Worm (Caenorhabditis elegans): ENCODE measurements around the gene R13A1.10.
"Not testable (repeated sequence)": the region's sequence is repeated elsewhere in the genome, so short reads cannot be mapped to it uniquely, and the experiment has no call there.

Gene R13A1.10

ce11 chrIV:7260587-7260986, 33.6 kb upstream of the R13A1.10 start, which contains the start of gene C06E4.3:
TSS of gene C06E4.3 (plus strand) at chrIV:7260875.
- no peak for TF ChIP-seq sdc-2 (tag; optimal IDR thresholded peaks at IDR 0.05)
- TF ChIP-seq C38D4.7 (GFP tag; optimal IDR thresholded peaks at IDR 0.05) = no peak
- TF ChIP-seq unc-3 (GFP tag; conservative IDR thresholded peaks at IDR 0.05) = no peak
- no peak for TF ChIP-seq unc-3 (tag; optimal IDR thresholded peaks at IDR 0.05)
- TF ChIP-seq hlh-15 (tag; optimal IDR thresholded peaks at IDR 0.05) = no peak
- no peak for TF ChIP-seq ceh-45 (GFP tag; IDR thresholded peaks at IDR 0.05)
- TF ChIP-seq pha-4 (tag; optimal IDR thresholded peaks at IDR 0.05) = no peak
- no peak for TF ChIP-seq ceh-22 (tag; optimal IDR thresholded peaks at IDR 0.05)
- no peak for TF ChIP-seq eyg-1 (tag; optimal IDR thresholded peaks at IDR 0.05)
- TF ChIP-seq rnt-1 (tag; optimal IDR thresholded peaks at IDR 0.05) = no peak
- no peak for TF ChIP-seq sox-2 (GFP tag; IDR thresholded peaks at IDR 0.05)
- TF ChIP-seq syd-9 (tag; optimal IDR thresholded peaks at IDR 0.05) = no peak
- no peak for TF ChIP-seq unc-42 (tag; optimal IDR thresholded peaks at IDR 0.05)
- no peak for TF ChIP-seq lin-11 (tag; optimal IDR thresholded peaks at IDR 0.05)
- TF ChIP-seq ceh-34 (tag; optimal IDR thresholded peaks at IDR 0.05) = no peak
- no peak for TF ChIP-seq ref-2 (tag; optimal IDR thresholded peaks at IDR 0.05)

DNA sequence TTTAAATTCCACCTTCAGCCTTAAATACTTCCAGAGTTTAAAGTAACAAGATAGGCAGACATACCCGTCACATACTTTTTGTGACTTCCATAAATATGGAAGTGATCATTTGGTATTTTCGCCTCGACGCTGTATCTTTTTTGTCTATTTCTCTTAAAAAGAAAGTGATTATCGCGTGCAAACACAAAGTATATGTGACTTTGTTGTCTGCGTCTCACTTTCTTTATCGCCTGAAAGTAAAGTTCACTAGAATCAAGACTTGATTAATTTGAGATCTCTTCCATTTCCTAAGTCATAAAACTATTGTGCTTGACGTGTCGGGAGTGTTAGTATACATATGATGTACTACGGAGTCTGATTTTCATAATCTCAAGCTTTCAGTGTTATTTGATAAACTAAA, 31.3 kb upstream of the R13A1.10 start, which contains the start of gene C06E4.6:
C06E4.6 (minus strand) TSS at position 51 of the 400 bp plus-strand sequence.
- no peak for TF ChIP-seq ceh-45 (GFP tag; IDR thresholded peaks at IDR 0.05)
- no peak for TF ChIP-seq hlh-15 (tag; optimal IDR thresholded peaks at IDR 0.05)
- no peak for TF ChIP-seq gmeb-2 (tag; optimal IDR thresholded peaks at IDR 0.05)

DNA sequence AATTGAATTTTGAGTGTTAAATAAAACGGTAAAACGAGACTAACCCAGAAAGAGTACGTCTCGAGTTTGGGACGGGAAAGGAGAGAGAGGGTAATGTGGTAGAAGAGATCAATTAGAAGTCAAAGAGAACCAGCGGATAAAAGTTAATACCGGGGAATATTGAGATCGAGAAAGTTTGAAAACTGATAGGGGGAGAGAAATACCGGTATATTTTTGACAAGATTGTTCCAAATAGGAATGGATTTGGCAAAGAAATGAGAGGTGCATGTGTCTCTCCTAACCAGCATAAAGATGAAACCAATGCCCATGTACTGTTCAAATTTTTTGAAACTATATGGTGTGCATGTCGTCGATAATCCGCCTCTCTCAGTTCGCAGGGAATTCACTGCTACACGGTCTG, 27.7 kb upstream of the R13A1.10 start, which contains the start of gene C06E4.5:
C06E4.5 (plus strand) TSS at position 301 of the 400 bp plus-strand sequence.
- not testable (repeated sequence) for TF ChIP-seq nhr-11, pha-2, pat-9 (tag; optimal IDR thresholded peaks at IDR 0.05)

ce11 chrIV:7253271-7253670, 26.3 kb upstream of the R13A1.10 start:
- no peak for TF ChIP-seq pha-2 (tag; optimal IDR thresholded peaks at IDR 0.05)
- no peak for TF ChIP-seq ztf-16 (tag; optimal IDR thresholded peaks at IDR 0.05)
- no peak for TF ChIP-seq dmd-4 (tag; optimal IDR thresholded peaks at IDR 0.05; ENCODE audit: borderline replicate concordance)
- TF ChIP-seq ceh-24 (tag; optimal IDR thresholded peaks at IDR 0.05) = no peak
- TF ChIP-seq pax-1 (tag; optimal IDR thresholded peaks at IDR 0.05) = no peak
- no peak for TF ChIP-seq hlh-30 (tag; optimal IDR thresholded peaks at IDR 0.05; ENCODE audit: insufficient read depth)
- no peak for TF ChIP-seq sdc-2 (tag; optimal IDR thresholded peaks at IDR 0.05)
- no peak for TF ChIP-seq unc-86 (tag; optimal IDR thresholded peaks at IDR 0.05)
- TF ChIP-seq ceh-22 (tag; optimal IDR thresholded peaks at IDR 0.05) = no peak
- TF ChIP-seq ahr-1 (tag; optimal IDR thresholded peaks at IDR 0.05) = no peak
- no peak for TF ChIP-seq hlh-8 (tag; optimal IDR thresholded peaks at IDR 0.05)
- no peak for TF ChIP-seq gmeb-2 (tag; optimal IDR thresholded peaks at IDR 0.05)
- no peak for TF ChIP-seq ceh-31 (tag; optimal IDR thresholded peaks at IDR 0.05)
- TF ChIP-seq che-1 (tag; optimal IDR thresholded peaks at IDR 0.05) = no peak
- TF ChIP-seq ceh-45 (GFP tag; IDR thresholded peaks at IDR 0.05) = no peak
- no peak for TF ChIP-seq pqm-1 (tag; optimal IDR thresholded peaks at IDR 0.05)
- no peak for TF ChIP-seq unc-55 (GFP tag; optimal IDR thresholded peaks at IDR 0.05)
- no peak for TF ChIP-seq ceh-48 (tag; optimal IDR thresholded peaks at IDR 0.05)
- TF ChIP-seq syd-9 (tag; optimal IDR thresholded peaks at IDR 0.05) = no peak
- TF ChIP-seq sox-4 (tag; optimal IDR thresholded peaks at IDR 0.05) = no peak

DNA sequence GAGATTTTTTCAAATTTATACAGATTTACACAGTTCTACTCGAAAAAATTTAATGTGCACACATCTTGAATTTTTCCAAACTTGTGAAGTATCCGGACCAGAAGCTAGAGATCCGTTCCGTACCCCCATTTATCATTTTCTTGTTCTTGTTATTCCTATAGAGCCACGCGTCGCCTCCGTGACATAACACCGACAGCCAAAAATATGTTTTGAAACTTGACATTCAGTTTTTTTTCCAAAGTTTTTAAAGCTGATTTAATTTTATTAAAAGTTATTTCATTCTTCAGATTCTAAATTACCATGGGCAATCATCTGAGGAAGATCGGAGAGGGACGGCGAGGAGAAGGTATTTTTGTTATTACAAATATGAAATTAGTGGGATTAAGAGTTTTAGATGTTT, 23.2 kb upstream of the R13A1.10 start, which contains the start of gene D2024.18:
D2024.18 (plus strand) TSS at position 301 of the 400 bp plus-strand sequence.
- TF ChIP-seq unc-3 (GFP tag; conservative IDR thresholded peaks at IDR 0.05) (no peak), unc-3 (tag; optimal IDR thresholded peaks at IDR 0.05) (no peak), sox-4 (tag; optimal IDR thresholded peaks at IDR 0.05) (no peak), ceh-22 (tag; optimal IDR thresholded peaks at IDR 0.05) (no peak), gmeb-2 (tag; optimal IDR thresholded peaks at IDR 0.05) (no peak), ref-2 (tag; optimal IDR thresholded peaks at IDR 0.05) (no peak), ceh-48 (tag; optimal IDR thresholded peaks at IDR 0.05) (no peak), ets-4 (tag; optimal IDR thresholded peaks at IDR 0.05) (no peak), elt-4 (tag; optimal IDR thresholded peaks at IDR 0.05) (no peak), ceh-2 (tag; optimal IDR thresholded peaks at IDR 0.05) (no peak), tbx-7 (tag; optimal IDR thresholded peaks at IDR 0.05) (no peak), K09A11.1 (tag; optimal IDR thresholded peaks at IDR 0.05; ENCODE audit: insufficient read depth) (no peak), hlh-6 (tag; optimal IDR thresholded peaks at IDR 0.05) (no peak), rnt-1 (tag; optimal IDR thresholded peaks at IDR 0.05) (no peak), pqm-1 (tag; optimal IDR thresholded peaks at IDR 0.05) (no peak), che-1 (tag; optimal IDR thresholded peaks at IDR 0.05) (no peak), npax-4 (tag; optimal IDR thresholded peaks at IDR 0.05) (no peak), pros-1 (tag; optimal IDR thresholded peaks at IDR 0.05) (no peak), Y22D7AL.16 (tag; optimal IDR thresholded peaks at IDR 0.05) (no peak), ceh-19 (GFP tag; optimal IDR thresholded peaks at IDR 0.05) (no peak)
